Fruit fly (Drosophila melanogaster): ENCODE results near the gene CG31664.

DNA sequence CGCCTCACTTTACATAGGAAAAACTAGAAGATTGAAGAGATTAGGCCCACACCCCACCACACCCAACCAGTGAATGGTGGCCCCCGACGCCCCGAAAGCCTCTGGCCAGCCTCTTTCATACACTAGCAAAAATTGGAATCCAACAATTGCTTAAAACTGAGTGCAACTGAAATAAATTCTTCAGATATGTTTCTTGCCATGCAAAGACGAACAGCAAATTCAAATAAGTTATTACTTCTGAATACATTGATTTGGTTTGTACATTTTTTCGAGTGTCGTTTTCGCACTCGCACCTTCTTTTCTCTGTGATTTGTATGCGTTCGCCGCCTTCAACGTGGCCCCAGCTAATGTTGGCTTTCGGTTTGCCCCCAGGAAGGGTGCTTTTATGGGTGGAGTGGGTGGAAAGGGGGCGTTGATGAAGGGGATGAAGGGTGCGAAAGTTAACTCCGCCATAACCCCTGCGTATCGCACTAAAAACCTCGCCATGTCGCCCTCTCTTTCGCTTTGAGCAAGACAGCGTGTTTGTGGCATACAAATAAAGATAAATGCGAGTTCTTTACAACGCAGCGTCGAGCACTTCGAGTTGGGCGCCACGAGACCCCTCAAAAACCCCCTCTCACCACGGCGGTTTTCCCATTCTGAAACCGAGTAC lies 11.5 kb upstream of the CG31664 start:
- TF ChIP-seq fd96Ca (GFP tag; IDR thresholded peaks at IDR 0.05): peak; percentile 14; the same call in 1 of the 3 replicates
- no peak for TF ChIP-seq CG32121 (GFP tag; IDR thresholded peaks at IDR 0.05)
- TF ChIP-seq Pif1B (GFP tag; optimal IDR thresholded peaks at IDR 0.05): no peak
- no peak for TF ChIP-seq CG34367 (tag; optimal IDR thresholded peaks at IDR 0.05)
- TF ChIP-seq rn (GFP tag; IDR thresholded peaks at IDR 0.05): no peak
- no peak for TF ChIP-seq D1 (tag; optimal IDR thresholded peaks at IDR 0.05)
- TF ChIP-seq CG8301 (tag; optimal IDR thresholded peaks at IDR 0.05): peak; percentile 4
- no peak for TF ChIP-seq Pif1A (GFP tag; optimal IDR thresholded peaks at IDR 0.05)
- no peak for TF ChIP-seq EcR (GFP tag; optimal IDR thresholded peaks at IDR 0.05)
- no peak for TF ChIP-seq CG13204 (GFP tag; optimal IDR thresholded peaks at IDR 0.05)
- TF ChIP-seq CG15710 (tag; optimal IDR thresholded peaks at IDR 0.05): peak; percentile 7
- no peak for TF ChIP-seq gl (tag; optimal IDR thresholded peaks at IDR 0.05)
